Fruit fly (Drosophila melanogaster) whole organism, embryonic: ENCODE data around the gene SCOT.

Source experiments
- Bgb ChIP-seq: fragments of 200-800 bp; sonication (Bioruptor generic); IDR thresholded peaks from 2 replicates; pipeline ENCODE4 v1.3.6; 2022; ENCODE audit warnings: missing biosample characterization, missing genetic modification characterization; ENCODE audit not compliant: partially characterized antibody
- Bteb2 ChIP-seq: fragments of 200-800 bp; sonication (Bioruptor generic); optimal IDR thresholded peaks from 2 replicates; lab custom pipeline; 2016; ENCODE audit warnings: missing biosample characterization, missing genetic modification characterization
- CG10147 ChIP-seq: fragments of 200-800 bp; sonication (Bioruptor generic); optimal IDR thresholded peaks from 2 replicates; lab custom pipeline; 2019; ENCODE audit warnings: missing biosample characterization, mild to moderate bottlenecking, missing genetic modification characterization, moderate library complexity
- CG11085 ChIP-seq: fragments of 200-800 bp; sonication (Bioruptor generic); IDR thresholded peaks from 2 replicates; pipeline ENCODE4 v1.3.6; 2022; ENCODE audit warnings: missing biosample characterization, missing genetic modification characterization
- CG11093 ChIP-seq: fragments of 200-800 bp; sonication (Bioruptor generic); IDR thresholded peaks from 3 replicates; pipeline ENCODE4 v1.3.6; 2022; ENCODE audit warnings: missing biosample characterization, missing genetic modification characterization
- CG1233 ChIP-seq: fragments of 200-800 bp; sonication (Bioruptor generic); optimal IDR thresholded peaks from 4 replicates; lab custom pipeline; 2018; ENCODE audit warnings: missing biosample characterization, mild to moderate bottlenecking, missing genetic modification characterization
- CG13775 ChIP-seq: fragments of 200-800 bp; sonication (Bioruptor generic); optimal IDR thresholded peaks from 3 replicates; lab custom pipeline; 2017; ENCODE audit warnings: missing biosample characterization, mild to moderate bottlenecking, missing genetic modification characterization
- CG13894 ChIP-seq: fragments of 200-800 bp; sonication (Bioruptor generic); optimal IDR thresholded peaks from 3 replicates; lab custom pipeline; 2018; ENCODE audit warnings: missing biosample characterization, mild to moderate bottlenecking, missing genetic modification characterization, moderate library complexity
- CG14050 ChIP-seq: fragments of 200-800 bp; sonication (Bioruptor generic); IDR thresholded peaks from 3 replicates; pipeline ENCODE4 v1.3.6; 2022; ENCODE audit warnings: missing biosample characterization, missing genetic modification characterization
- CG14667 ChIP-seq: fragments of 200-800 bp; sonication (Bioruptor generic); IDR thresholded peaks from 2 replicates; pipeline ENCODE4 v1.3.6; 2022; ENCODE audit warnings: missing biosample characterization, missing genetic modification characterization
- CG15011 ChIP-seq: fragments of 200-800 bp; sonication (Bioruptor generic); optimal IDR thresholded peaks from 3 replicates; lab custom pipeline; 2018; ENCODE audit warnings: missing biosample characterization, mild to moderate bottlenecking, missing genetic modification characterization
- CG16815 ChIP-seq: fragments of 200-800 bp; sonication (Bioruptor generic); optimal IDR thresholded peaks from 3 replicates; lab custom pipeline; 2017; ENCODE audit warnings: missing biosample characterization, mild to moderate bottlenecking, missing genetic modification characterization
- CG17385 ChIP-seq: fragments of 200-800 bp; sonication (Bioruptor generic); optimal IDR thresholded peaks from 3 replicates; lab custom pipeline; 2018; ENCODE audit warnings: missing biosample characterization, mild to moderate bottlenecking, missing genetic modification characterization
- CG17912 ChIP-seq: fragments of 200-800 bp; sonication (Bioruptor generic); optimal IDR thresholded peaks from 2 replicates; lab custom pipeline; 2018; ENCODE audit warnings: missing biosample characterization, mild to moderate bottlenecking, missing genetic modification characterization
- CG18599 ChIP-seq: fragments of 200-800 bp; sonication (Bioruptor generic); optimal IDR thresholded peaks from 3 replicates; lab custom pipeline; 2017; ENCODE audit warnings: missing biosample characterization, missing genetic modification characterization, mild to moderate bottlenecking, moderate library complexity, missing genetic modification reagents
- CG33557 ChIP-seq: fragments of 200-800 bp; sonication (Bioruptor generic); optimal IDR thresholded peaks from 2 replicates; lab custom pipeline; 2019; ENCODE audit warnings: missing biosample characterization, mild to moderate bottlenecking, missing genetic modification characterization, moderate library complexity
- CG34422 ChIP-seq: fragments of 200-800 bp; sonication (Bioruptor generic); IDR thresholded peaks from 3 replicates; pipeline ENCODE4 v1.3.6; 2022; ENCODE audit warnings: missing biosample characterization, missing genetic modification characterization
- CG4424 ChIP-seq: fragments of 200-800 bp; sonication (Bioruptor generic); optimal IDR thresholded peaks from 3 replicates; lab custom pipeline; 2016; ENCODE audit warnings: missing biosample characterization, missing genetic modification characterization
- CG4820 ChIP-seq: fragments of 200-800 bp; sonication (Bioruptor generic); optimal IDR thresholded peaks from 3 replicates; lab custom pipeline; 2016; ENCODE audit warnings: missing biosample characterization, missing genetic modification characterization
- CG4854 ChIP-seq: fragments of 200-800 bp; sonication (Bioruptor generic); optimal IDR thresholded peaks from 2 replicates; lab custom pipeline; 2016; ENCODE audit warnings: missing biosample characterization, missing genetic modification characterization, inconsistent platforms
- ERR ChIP-seq: fragments of 200-800 bp; sonication (Bioruptor generic); optimal IDR thresholded peaks from 2 replicates; lab custom pipeline; 2016; ENCODE audit warnings: missing biosample characterization, missing genetic modification characterization
- Fer1 ChIP-seq: fragments of 200-800 bp; sonication (Bioruptor generic); optimal IDR thresholded peaks from 2 replicates; lab custom pipeline; 2017; ENCODE audit warnings: missing biosample characterization, mild to moderate bottlenecking, missing genetic modification characterization
- H2.0 ChIP-seq: fragments of 200-800 bp; sonication (Bioruptor generic); IDR thresholded peaks from 2 replicates; pipeline ENCODE4 v1.3.6; 2022; ENCODE audit warnings: missing biosample characterization, missing genetic modification characterization
- Hsf ChIP-seq: fragments of 200-800 bp; sonication (Bioruptor generic); optimal IDR thresholded peaks from 3 replicates; lab custom pipeline; 2016; ENCODE audit warnings: missing biosample characterization, missing genetic modification characterization
- Neu2 ChIP-seq: fragments of 200-800 bp; sonication (Bioruptor generic); optimal IDR thresholded peaks from 3 replicates; lab custom pipeline; 2016; ENCODE audit warnings: missing biosample characterization, missing genetic modification characterization, borderline replicate concordance
- Nf-YA ChIP-seq: fragments of 200-800 bp; sonication (Bioruptor generic); IDR thresholded peaks from 2 replicates; pipeline ENCODE4 v1.3.6; 2022; ENCODE audit warnings: missing biosample characterization, missing genetic modification characterization
- Sox102F ChIP-seq: fragments of 200-800 bp; sonication (Bioruptor generic); optimal IDR thresholded peaks from 2 replicates; lab custom pipeline; 2018; ENCODE audit warnings: missing biosample characterization, mild to moderate bottlenecking, missing genetic modification characterization, moderate library complexity
- TFAM ChIP-seq: fragments of 200-800 bp; sonication (Bioruptor generic); optimal IDR thresholded peaks from 2 replicates; lab custom pipeline; 2017; ENCODE audit warnings: missing biosample characterization, missing genetic modification characterization, inconsistent platforms
- ac ChIP-seq: fragments of 200-800 bp; sonication (Bioruptor generic); optimal IDR thresholded peaks from 3 replicates; lab custom pipeline; 2017; ENCODE audit warnings: missing biosample characterization, mild to moderate bottlenecking, missing genetic modification characterization
- ap ChIP-seq: fragments of 200-800 bp; sonication (Bioruptor generic); IDR thresholded peaks from 2 replicates; pipeline ENCODE4 v1.3.6; 2022; ENCODE audit warnings: missing biosample characterization, missing genetic modification characterization
- chif ChIP-seq, 2 experiments: fragments of 200-800 bp; sonication (Bioruptor generic); optimal IDR thresholded peaks; 3 replicates each; lab custom pipeline; 2016; ENCODE audit warnings: missing biosample characterization in 2 of 2, missing genetic modification characterization in 2 of 2
- danr ChIP-seq: fragments of 200-800 bp; sonication (Bioruptor generic); IDR thresholded peaks from 2 replicates; pipeline ENCODE4 v1.3.6; 2022; ENCODE audit warnings: missing biosample characterization, missing genetic modification characterization
- esg ChIP-seq: fragments of 200-800 bp; sonication (Bioruptor generic); conservative IDR thresholded peaks from 2 replicates; pipeline ENCODE4 v1.3.6; 2022; ENCODE audit warnings: missing biosample characterization, missing genetic modification characterization
- eve ChIP-seq, 2 experiments: fragments of >200 bp; optimal IDR thresholded peaks; 2 replicates each; lab custom pipeline; 2017; ENCODE audit warnings: missing biosample characterization in 2 of 2, missing genetic modification characterization in 2 of 2
- eyg ChIP-seq: fragments of 200-800 bp; sonication (Bioruptor generic); optimal IDR thresholded peaks from 3 replicates; lab custom pipeline; 2016; ENCODE audit warnings: missing biosample characterization, missing genetic modification characterization
- fd3F ChIP-seq: fragments of 200-800 bp; sonication (Bioruptor generic); optimal IDR thresholded peaks from 2 replicates; lab custom pipeline; 2018; ENCODE audit warnings: missing biosample characterization, mild to moderate bottlenecking, missing genetic modification characterization, moderate library complexity
- fu2 ChIP-seq: fragments of 200-800 bp; sonication (Bioruptor generic); optimal IDR thresholded peaks from 2 replicates; lab custom pipeline; 2016; ENCODE audit warnings: missing biosample characterization, missing genetic modification characterization
- gcm2 ChIP-seq: fragments of 200-800 bp; sonication (Bioruptor generic); optimal IDR thresholded peaks from 2 replicates; lab custom pipeline; 2016; ENCODE audit warnings: missing biosample characterization, missing genetic modification characterization
- grau ChIP-seq: fragments of 200-800 bp; optimal IDR thresholded peaks from 3 replicates; lab custom pipeline; 2019; ENCODE audit warnings: missing biosample characterization, mild to moderate bottlenecking, missing genetic modification characterization, moderate library complexity
- h ChIP-seq: fragments of >200 bp; optimal IDR thresholded peaks from 2 replicates; lab custom pipeline; 2017
- kah ChIP-seq: fragments of 200-800 bp; sonication (Bioruptor generic); optimal IDR thresholded peaks from 2 replicates; lab custom pipeline; 2018; ENCODE audit warnings: missing biosample characterization, mild to moderate bottlenecking, missing genetic modification characterization
- mld ChIP-seq: fragments of 200-800 bp; sonication (Bioruptor generic); IDR thresholded peaks from 3 replicates; pipeline ENCODE4 v1.3.6; 2022; ENCODE audit warnings: missing biosample characterization, missing genetic modification characterization; ENCODE audit not compliant: partially characterized antibody
- nmo ChIP-seq: fragments of 200-800 bp; sonication (Bioruptor generic); optimal IDR thresholded peaks from 2 replicates; lab custom pipeline; 2018; ENCODE audit warnings: missing biosample characterization, mild to moderate bottlenecking, missing genetic modification characterization, moderate library complexity
- oc ChIP-seq: fragments of 200-800 bp; sonication (Bioruptor generic); optimal IDR thresholded peaks from 2 replicates; lab custom pipeline; 2018; ENCODE audit warnings: missing biosample characterization, mild to moderate bottlenecking, missing genetic modification characterization, moderate library complexity
- org-1 ChIP-seq: fragments of 200-800 bp; sonication (Bioruptor generic); optimal IDR thresholded peaks from 2 replicates; lab custom pipeline; 2017; ENCODE audit warnings: missing biosample characterization, missing genetic modification characterization
- peb ChIP-seq: fragments of 200-800 bp; sonication (Bioruptor generic); IDR thresholded peaks from 2 replicates; pipeline ENCODE4 v1.3.6; 2022; ENCODE audit warnings: missing biosample characterization, missing genetic modification characterization
- row ChIP-seq: fragments of 200-800 bp; sonication (Bioruptor generic); IDR thresholded peaks from 3 replicates; pipeline ENCODE4 v1.3.6; 2022; ENCODE audit warnings: missing biosample characterization, missing genetic modification characterization
- schlank ChIP-seq: fragments of 200-800 bp; sonication (Bioruptor generic); optimal IDR thresholded peaks from 2 replicates; lab custom pipeline; 2018; ENCODE audit warnings: missing biosample characterization, mild to moderate bottlenecking, missing genetic modification characterization
- scrt ChIP-seq: fragments of 200-800 bp; sonication (Bioruptor generic); optimal IDR thresholded peaks from 2 replicates; lab custom pipeline; 2018; ENCODE audit warnings: missing biosample characterization, mild to moderate bottlenecking, missing genetic modification characterization, moderate library complexity
- so ChIP-seq: fragments of 200-800 bp; sonication (Bioruptor generic); IDR thresholded peaks from 3 replicates; pipeline ENCODE4 v1.3.6; 2022; ENCODE audit warnings: missing biosample characterization, missing genetic modification characterization
- tna ChIP-seq: fragments of 200-800 bp; sonication (Bioruptor generic); IDR thresholded peaks from 2 replicates; pipeline ENCODE4 v1.3.6; 2022; ENCODE audit warnings: missing biosample characterization, missing genetic modification characterization; ENCODE audit not compliant: partially characterized antibody
- zen2 ChIP-seq: fragments of 200-800 bp; sonication (Bioruptor generic); IDR thresholded peaks from 3 replicates; pipeline ENCODE4 v1.3.6; 2022; ENCODE audit warnings: missing biosample characterization, missing genetic modification characterization; ENCODE audit not compliant: partially characterized antibody

The SCOT gene

dm6 chr3L:1962964-1963363 lies at the start of gene SCOT:
TSS of gene SCOT (plus strand) at chr3L:1963143.
- TF ChIP-seq schlank (no peak), chif (GFP tag; optimal IDR thresholded peaks at IDR 0.05; lab: Kevin White, UChicago) (peak; percentile 66 to 70), CG4820 (peak; percentile 50), CG34422 (GFP tag; lab: Robert Waterston, UW) (peak; percentile 74), CG1233 (GFP tag; lab: Kevin White, UChicago) (no peak), CG13894 (tag; lab: Kevin White, UChicago) (no peak), CG16815 (peak; percentile 41), Bteb2 (no peak), peb (GFP tag; lab: Robert Waterston, UW) (peak; percentile 45), fu2 (peak; percentile 51), so (GFP tag; lab: Robert Waterston, UW) (peak; percentile 66; the same call in 2 of the 3 replicates), mld (no peak), zen2 (GFP tag; lab: Robert Waterston, UW) (no peak), Fer1 (GFP tag; lab: Kevin White, UChicago) (no peak), Nf-YA (GFP tag; lab: Robert Waterston, UW) (no peak), eve (GFP tag; optimal IDR thresholded peaks at IDR 0.05; lab: Kevin White, UChicago) (no peak), H2.0 (GFP tag; lab: Robert Waterston, UW) (peak; percentile 87), CG14050 (GFP tag; lab: Robert Waterston, UW) (peak; percentile 75), TFAM (GFP tag; lab: Kevin White, UChicago) (no peak), eyg (peak; percentile 50), CG15011 (no peak), ac (no peak), Sox102F (GFP tag; lab: Kevin White, UChicago) (peak; percentile 85), CG10147 (GFP tag; lab: Kevin White, UChicago) (no peak), scrt (GFP tag; lab: Kevin White, UChicago) (no peak), CG13775 (GFP tag; lab: Kevin White, UChicago) (peak; percentile 20), CG18599 (GFP tag; lab: Kevin White, UChicago) (no peak), oc (tag; lab: Kevin White, UChicago) (peak; percentile 71), fd3F (GFP tag; lab: Kevin White, UChicago) (peak; percentile 51), ERR (GFP tag; lab: Kevin White, UChicago) (peak; percentile 50), Neu2 (GFP tag; lab: Kevin White, UChicago) (no peak), CG11093 (peak; percentile 65; the same call in 2 of the 3 replicates), row (GFP tag; lab: Robert Waterston, UW) (peak; percentile 85), CG11085 (no peak), CG14667 (peak; percentile 71), CG17912 (GFP tag; lab: Kevin White, UChicago) (no peak), kah (GFP tag; lab: Kevin White, UChicago) (no peak), CG4424 (no peak), CG17385 (GFP tag; lab: Kevin White, UChicago) (no peak), nmo (GFP tag; lab: Kevin White, UChicago) (peak; percentile 76), ap (peak; percentile 71), danr (peak; percentile 52; the same call in 1 of the 2 replicates), h (no peak), Bgb (GFP tag; lab: Robert Waterston, UW) (no peak), CG4854 (GFP tag; lab: Kevin White, UChicago) (no peak), gcm2 (GFP tag; lab: Kevin White, UChicago) (peak; percentile 7), tna (GFP tag; lab: Robert Waterston, UW) (no peak), CG33557 (GFP tag; lab: Kevin White, UChicago) (no peak), org-1 (peak; percentile 41), grau (peak; percentile 95), esg (GFP tag; lab: Robert Waterston, UW) (peak; percentile 81), Hsf (peak; percentile 74)
